Fruit fly (Drosophila melanogaster) ovary, adult (tissue): ENCODE results near the gene Pig1.
"Not testable (repeated sequence)": the region's sequence is repeated elsewhere in the genome, so short reads cannot be mapped to it uniquely, and the experiment has no call there.

Experiments used
- CG17801 ChIP-seq: fragments of 200-800 bp; optimal IDR thresholded peaks from 2 replicates; lab custom pipeline; 2019; ENCODE audit warnings: missing biosample characterization, mild to moderate bottlenecking, missing genetic modification characterization, moderate library complexity; ENCODE audit not compliant: partially characterized antibody

The Pig1 gene

DNA sequence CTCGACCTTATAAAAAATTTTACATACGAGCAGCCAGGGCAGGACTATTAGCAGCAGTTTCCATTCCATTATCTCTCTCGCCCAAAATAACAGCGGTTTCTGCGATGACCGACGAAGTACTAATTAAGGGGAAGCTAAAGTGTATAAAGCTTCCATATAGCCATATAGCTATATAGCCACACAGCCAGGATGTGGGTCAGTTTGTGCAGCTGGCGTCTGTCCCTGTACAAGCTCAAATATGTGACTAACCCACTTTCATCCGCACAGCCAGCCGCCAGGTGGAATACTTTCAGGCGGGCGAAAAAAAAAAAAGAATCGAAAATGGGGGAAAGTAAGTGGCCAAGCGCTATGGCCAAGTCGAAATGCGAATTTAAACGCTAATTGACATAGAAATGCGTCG lies 5.0 kb downstream of the Pig1 start, which contains the start of gene ng4:
TSS of gene ng4 (minus strand) at position 101 of the 400 bp plus-strand sequence.
- TF ChIP-seq CG17801, result no peak

DNA sequence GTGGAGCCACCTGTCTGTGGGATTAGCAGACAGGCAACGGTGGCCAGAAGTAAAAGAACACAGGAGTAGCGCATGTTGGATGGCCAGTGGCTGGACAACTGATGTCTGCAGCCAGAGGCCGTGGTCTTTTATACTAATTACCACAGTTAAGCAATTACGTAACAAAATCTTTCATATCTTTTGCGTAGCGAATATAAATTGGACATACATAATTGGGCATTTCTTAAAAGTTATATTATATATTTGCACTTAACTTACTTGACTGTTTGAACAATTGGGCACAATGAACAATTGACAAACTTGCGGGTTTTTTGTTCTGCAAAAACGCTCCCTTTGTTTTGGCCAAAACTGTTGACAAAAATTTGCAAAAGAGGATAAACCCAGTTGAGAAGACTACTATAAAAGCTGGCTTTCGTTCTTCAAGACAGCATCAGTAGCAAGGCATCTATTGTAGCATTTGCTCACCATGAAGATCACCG lies 7.1 kb downstream of the Pig1 start, which contains the start of the genes ng3 and ng1:
TSS of gene ng3 (minus strand) at position 101 of the 479 bp plus-strand sequence.
TSS of gene ng1 (plus strand) at position 429 of the 479 bp plus-strand sequence.
- TF ChIP-seq CG17801, result no peak

DNA sequence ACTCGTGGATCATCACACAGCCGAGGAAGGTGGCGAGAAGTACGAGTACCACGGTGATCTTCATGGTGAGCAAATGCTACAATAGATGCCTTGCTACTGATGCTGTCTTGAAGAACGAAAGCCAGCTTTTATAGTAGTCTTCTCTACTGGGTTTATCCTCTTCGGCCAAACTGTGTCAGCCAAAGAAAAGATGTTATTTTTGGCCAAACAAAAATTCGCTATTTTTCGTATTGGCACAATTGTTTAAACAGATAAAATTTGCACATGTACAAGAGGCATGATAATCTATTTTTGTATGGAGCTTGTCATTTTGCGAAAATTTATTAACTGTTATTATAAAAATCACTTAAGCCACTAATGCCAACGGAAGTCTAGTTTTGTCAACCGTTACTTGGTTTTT lies 8.6 kb downstream of the Pig1 start, which contains the start of gene ng2:
TSS of gene ng2 (minus strand) at position 101 of the 400 bp plus-strand sequence.
- not testable (repeated sequence) for TF ChIP-seq CG17801

DNA sequence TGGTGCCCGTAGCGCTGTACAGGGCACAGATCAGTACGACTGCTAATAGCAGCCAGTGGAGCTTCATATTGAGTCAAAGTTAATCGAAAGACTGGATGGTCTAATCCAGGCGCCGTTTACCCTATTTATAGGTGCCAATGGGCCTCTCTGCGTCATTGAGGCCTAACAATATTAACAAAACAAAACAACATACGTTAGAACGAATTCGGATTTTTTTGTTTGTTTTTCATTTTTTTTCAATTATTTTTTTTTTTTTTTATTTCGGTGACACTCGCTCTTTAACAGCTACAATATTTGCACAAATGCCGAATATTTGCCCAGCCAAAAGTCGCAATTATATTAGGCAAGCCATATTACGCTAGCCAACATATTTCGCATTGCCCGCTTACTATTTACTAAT lies 12.5 kb downstream of the Pig1 start, which contains the start of gene CG14265:
TSS of gene CG14265 (minus strand) at position 101 of the 400 bp plus-strand sequence.
- no peak for TF ChIP-seq CG17801

DNA sequence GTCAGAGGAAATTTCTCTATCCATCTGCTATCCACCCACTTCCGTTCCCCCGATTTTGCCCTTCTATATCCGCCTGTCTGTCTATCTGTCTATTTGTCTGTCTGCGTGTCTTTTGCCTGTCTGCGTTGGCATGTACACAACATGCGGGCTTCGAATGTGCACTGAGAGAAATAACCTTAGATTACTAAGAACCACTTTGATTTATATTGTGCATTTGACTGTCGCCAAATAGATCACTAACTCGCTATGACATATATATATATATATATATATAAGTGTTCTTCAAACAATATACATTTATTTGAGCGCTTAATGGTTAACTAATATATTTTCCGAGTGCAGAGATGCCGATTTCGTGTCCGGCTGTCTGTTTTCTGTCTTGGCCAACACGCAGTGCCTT lies 15.4 kb downstream of the Pig1 start:
- no peak for TF ChIP-seq CG17801

DNA sequence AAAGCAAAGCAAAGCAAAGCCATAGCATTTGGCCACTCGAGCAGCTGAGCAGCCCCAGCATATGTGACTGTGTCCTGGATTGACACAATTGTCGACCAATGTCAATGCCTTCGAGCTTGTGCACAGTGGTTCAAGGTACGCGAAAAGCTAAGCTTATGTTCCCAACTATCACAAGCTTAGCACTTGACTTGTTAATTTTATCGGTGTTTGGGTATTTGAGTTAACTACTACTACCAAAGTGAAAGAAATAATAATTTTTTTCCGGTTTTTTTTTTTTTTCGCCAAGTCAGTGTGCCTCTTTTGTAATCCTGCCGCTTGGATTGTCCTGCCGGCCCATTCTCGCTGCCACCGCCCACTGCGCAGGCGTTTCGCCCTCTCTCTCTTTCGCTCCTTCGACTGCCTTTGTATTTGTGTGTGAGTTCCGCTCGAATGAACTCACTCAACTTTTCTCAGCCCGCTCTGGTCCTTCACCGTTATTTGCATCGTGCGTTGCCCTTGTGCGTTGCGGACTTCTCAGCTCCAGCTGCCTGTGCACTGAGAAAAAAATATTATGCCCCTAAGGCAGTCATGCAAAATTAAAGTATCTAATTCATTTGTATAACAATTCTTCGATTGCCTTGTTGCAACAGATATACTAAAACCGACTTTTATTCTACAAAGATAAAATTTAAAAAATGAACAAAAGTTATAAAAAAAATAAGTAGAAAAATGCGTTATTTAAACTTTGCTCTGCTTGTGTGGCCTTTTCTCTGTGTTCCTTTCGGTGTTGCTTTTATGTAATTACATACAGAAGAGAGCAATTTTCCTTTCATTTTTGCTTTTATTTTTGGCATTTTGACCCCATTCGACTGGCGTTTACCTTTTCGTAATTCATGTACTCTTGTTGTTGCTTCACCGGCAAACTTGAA lies 42.9 kb downstream of the Pig1 start:
- TF ChIP-seq CG17801, result no peak
